Worm (Caenorhabditis elegans) whole organism, late embryonic: Measurements from ENCODE around the gene C07E3.10.

ENCODE experiments used
- C08G9.2 ChIP-seq: sonication (generic microtip); optimal IDR thresholded peaks from 2 replicates; lab custom pipeline; 2016; ENCODE audit warnings: mild to moderate bottlenecking, missing genetic modification characterization, moderate library complexity, missing compliant biosample characterization
- C38D4.7 ChIP-seq: fragments of 200-800 bp; sonication (Bioruptor generic); optimal IDR thresholded peaks from 2 replicates; lab custom pipeline; 2018; ENCODE audit warnings: mild to moderate bottlenecking, missing genetic modification characterization, moderate library complexity, missing compliant biosample characterization
- K02D7.2 ChIP-seq: sonication (generic microtip); optimal IDR thresholded peaks from 2 replicates; lab custom pipeline; 2017; ENCODE audit warnings: mild to moderate bottlenecking, missing genetic modification characterization, missing compliant biosample characterization
- ahr-1 ChIP-seq: sonication (generic microtip); optimal IDR thresholded peaks from 2 replicates; lab custom pipeline; 2016; ENCODE audit warnings: missing genetic modification characterization, missing compliant biosample characterization
- ceh-14 ChIP-seq: sonication (generic microtip); optimal IDR thresholded peaks from 2 replicates; lab custom pipeline; 2016; ENCODE audit warnings: missing genotype, missing genetic modification characterization, missing compliant biosample characterization
- ceh-18 ChIP-seq: sonication (generic microtip); optimal IDR thresholded peaks from 2 replicates; lab custom pipeline; 2016; ENCODE audit warnings: missing genetic modification characterization, missing compliant biosample characterization
- ceh-19 ChIP-seq: fragments of 200-800 bp; sonication (Bioruptor generic); optimal IDR thresholded peaks from 2 replicates; lab custom pipeline; 2018; ENCODE audit warnings: mild to moderate bottlenecking, missing genetic modification characterization, missing compliant biosample characterization
- ceh-2 ChIP-seq: sonication (generic microtip); optimal IDR thresholded peaks from 2 replicates; lab custom pipeline; 2016; ENCODE audit warnings: missing genotype, missing genetic modification characterization, missing compliant biosample characterization
- ceh-24 ChIP-seq: sonication (generic microtip); optimal IDR thresholded peaks from 2 replicates; lab custom pipeline; 2016; ENCODE audit warnings: mild to moderate bottlenecking, missing genetic modification characterization, missing compliant biosample characterization
- ceh-30 ChIP-seq: fragments of 150-350 bp; optimal IDR thresholded peaks from 2 replicates; lab custom pipeline; 2014; ENCODE audit warnings: missing biosample characterization, missing genetic modification characterization
- ceh-31 ChIP-seq: sonication (generic microtip); optimal IDR thresholded peaks from 2 replicates; lab custom pipeline; 2016; ENCODE audit warnings: missing genetic modification characterization, missing compliant biosample characterization
- ceh-34 ChIP-seq: sonication (generic microtip); optimal IDR thresholded peaks from 2 replicates; lab custom pipeline; 2016; ENCODE audit warnings: mild to moderate bottlenecking, missing genetic modification characterization, missing compliant biosample characterization
- ceh-48 ChIP-seq: sonication (generic microtip); optimal IDR thresholded peaks from 2 replicates; lab custom pipeline; 2016; ENCODE audit warnings: missing genetic modification characterization, inconsistent platforms, missing compliant biosample characterization
- ceh-9 ChIP-seq: sonication (generic microtip); optimal IDR thresholded peaks from 2 replicates; lab custom pipeline; 2016; ENCODE audit warnings: mild to moderate bottlenecking, missing genetic modification characterization, inconsistent platforms, missing compliant biosample characterization
- dmd-4 ChIP-seq: sonication (generic microtip); optimal IDR thresholded peaks from 2 replicates; lab custom pipeline; 2016; ENCODE audit warnings: borderline replicate concordance, missing genetic modification characterization, missing compliant biosample characterization
- dve-1 ChIP-seq: sonication (generic microtip); optimal IDR thresholded peaks from 2 replicates; lab custom pipeline; 2017; ENCODE audit warnings: antibody characterized with exemption, mild to moderate bottlenecking, missing genetic modification characterization, missing compliant biosample characterization
- elt-2 ChIP-seq: sonication (generic microtip); optimal IDR thresholded peaks from 2 replicates; lab custom pipeline; 2016; ENCODE audit warnings: missing genetic modification reagents, missing genetic modification characterization, missing compliant biosample characterization
- elt-4 ChIP-seq: sonication (generic microtip); optimal IDR thresholded peaks from 2 replicates; lab custom pipeline; 2016; ENCODE audit warnings: missing genetic modification characterization, missing compliant biosample characterization
- ets-4 ChIP-seq: sonication (generic microtip); optimal IDR thresholded peaks from 2 replicates; lab custom pipeline; 2016; ENCODE audit warnings: missing genetic modification characterization, missing compliant biosample characterization
- fkh-10 ChIP-seq: fragments of 150-350 bp; optimal IDR thresholded peaks from 2 replicates; lab custom pipeline; 2014; ENCODE audit warnings: missing biosample characterization, missing genetic modification reagents, missing genetic modification characterization
- gmeb-2 ChIP-seq: sonication (generic microtip); optimal IDR thresholded peaks from 2 replicates; lab custom pipeline; 2016; ENCODE audit warnings: missing genetic modification characterization, inconsistent platforms, missing compliant biosample characterization
- hlh-13 ChIP-seq: fragments of 200-800 bp; sonication (Bioruptor generic); optimal IDR thresholded peaks from 2 replicates; lab custom pipeline; 2018; ENCODE audit warnings: mild to moderate bottlenecking, missing genetic modification characterization, missing compliant biosample characterization
- hlh-15 ChIP-seq: sonication (generic microtip); optimal IDR thresholded peaks from 2 replicates; lab custom pipeline; 2016; ENCODE audit warnings: missing genetic modification characterization, missing compliant biosample characterization
- hlh-6 ChIP-seq: sonication (generic microtip); optimal IDR thresholded peaks from 2 replicates; lab custom pipeline; 2016; ENCODE audit warnings: missing genotype, missing genetic modification characterization, missing compliant biosample characterization
- hlh-8 ChIP-seq: sonication (generic microtip); optimal IDR thresholded peaks from 2 replicates; lab custom pipeline; 2016; ENCODE audit warnings: missing genotype, missing genetic modification characterization, missing compliant biosample characterization
- lim-6 ChIP-seq: sonication (generic microtip); optimal IDR thresholded peaks from 2 replicates; lab custom pipeline; 2016; ENCODE audit warnings: missing genetic modification characterization, missing compliant biosample characterization
- lin-11 ChIP-seq: fragments of 200-800 bp; sonication (Bioruptor generic); optimal IDR thresholded peaks from 2 replicates; lab custom pipeline; 2018; ENCODE audit warnings: mild to moderate bottlenecking, missing genetic modification characterization, missing compliant biosample characterization
- madf-2 ChIP-seq: sonication (generic microtip); optimal IDR thresholded peaks from 2 replicates; lab custom pipeline; 2017; ENCODE audit warnings: missing genetic modification characterization, missing compliant biosample characterization
- nfya-1 ChIP-seq: sonication (generic microtip); optimal IDR thresholded peaks from 2 replicates; lab custom pipeline; 2017; ENCODE audit warnings: missing genetic modification characterization, mild to moderate bottlenecking, missing compliant biosample characterization, antibody characterized with exemption, moderate library complexity
- npax-4 ChIP-seq: sonication (generic microtip); optimal IDR thresholded peaks from 2 replicates; lab custom pipeline; 2016; ENCODE audit warnings: missing genetic modification characterization, missing compliant biosample characterization
- pat-9 ChIP-seq: fragments of 200-800 bp; sonication (Bioruptor generic); optimal IDR thresholded peaks from 2 replicates; lab custom pipeline; 2018; ENCODE audit warnings: mild to moderate bottlenecking, missing genetic modification characterization, moderate library complexity, missing compliant biosample characterization
- pax-1 ChIP-seq: fragments of 150-350 bp; optimal IDR thresholded peaks from 2 replicates; lab custom pipeline; 2014; ENCODE audit warnings: missing biosample characterization, missing genetic modification characterization
- pha-2 ChIP-seq: sonication (generic microtip); optimal IDR thresholded peaks from 2 replicates; lab custom pipeline; 2017; ENCODE audit warnings: mild to moderate bottlenecking, missing genetic modification characterization, missing compliant biosample characterization
- pha-4 ChIP-seq: fragments of 150-350 bp; optimal IDR thresholded peaks from 2 replicates; lab custom pipeline; 2018; ENCODE audit warnings: missing biosample characterization, missing genetic modification reagents, missing genetic modification characterization
- pqm-1 ChIP-seq: sonication (generic microtip); optimal IDR thresholded peaks from 2 replicates; lab custom pipeline; 2016; ENCODE audit warnings: missing genetic modification characterization, missing compliant biosample characterization
- ref-2 ChIP-seq: sonication (generic microtip); optimal IDR thresholded peaks from 2 replicates; lab custom pipeline; 2016; ENCODE audit warnings: missing genetic modification characterization, missing compliant biosample characterization
- rnt-1 ChIP-seq: sonication (generic microtip); optimal IDR thresholded peaks from 2 replicates; lab custom pipeline; 2016; ENCODE audit warnings: missing genetic modification characterization, missing compliant biosample characterization
- sdc-2 ChIP-seq: sonication (generic microtip); optimal IDR thresholded peaks from 2 replicates; lab custom pipeline; 2016; ENCODE audit warnings: missing genotype, missing genetic modification characterization, missing compliant biosample characterization
- sox-4 ChIP-seq: sonication (generic microtip); optimal IDR thresholded peaks from 2 replicates; lab custom pipeline; 2017; ENCODE audit warnings: mild to moderate bottlenecking, missing genetic modification characterization, inconsistent platforms, missing compliant biosample characterization
- syd-9 ChIP-seq: sonication (generic microtip); optimal IDR thresholded peaks from 2 replicates; lab custom pipeline; 2016; ENCODE audit warnings: mild to moderate bottlenecking, missing genetic modification characterization, moderate library complexity, missing compliant biosample characterization
- tbx-2 ChIP-seq: sonication (generic microtip); optimal IDR thresholded peaks from 2 replicates; lab custom pipeline; 2016; ENCODE audit warnings: missing genetic modification characterization, missing compliant biosample characterization
- unc-3 ChIP-seq, 2 experiments: fragments of 200-800 bp in 1 of 2; sonication (Bioruptor generic) in 1 of 2; sonication (generic microtip) in 1 of 2; conservative IDR thresholded peaks in 1 of 2; optimal IDR thresholded peaks in 1 of 2; 2 replicates each; pipeline versions ENCODE4 v1.3.6 to Lab custom; 2016 to 2022; ENCODE audit warnings: missing compliant biosample characterization in 2 of 2, missing genetic modification characterization in 2 of 2, missing genetic modification reagents in 1 of 2
- unc-42 ChIP-seq: sonication (generic microtip); optimal IDR thresholded peaks from 2 replicates; lab custom pipeline; 2016; ENCODE audit warnings: missing genotype, missing genetic modification characterization, missing compliant biosample characterization
- unc-55 ChIP-seq: sonication (generic microtip); optimal IDR thresholded peaks from 2 replicates; lab custom pipeline; 2017; ENCODE audit warnings: missing biosample characterization, missing genetic modification reagents, missing genetic modification characterization
- unc-86 ChIP-seq: sonication (generic microtip); optimal IDR thresholded peaks from 2 replicates; lab custom pipeline; 2016; ENCODE audit warnings: missing genetic modification characterization, missing compliant biosample characterization

The C07E3.10 gene

ce11 chrII:10346075-10346474 is at the start of gene C07E3.10:
Gene C07E3.10 (plus strand): TSS chrII:10346375.
- TF ChIP-seq hlh-6 (tag; lab: Kevin White, UChicago) (no peak), lim-6 (tag; lab: Kevin White, UChicago) (no peak)

- TF ChIP-seq unc-55 (GFP tag; lab: Kevin White, UChicago) (peak; percentile 33), ceh-9 (no peak), dve-1 (tag; lab: Kevin White, UChicago) (no peak), ahr-1 (tag; lab: Kevin White, UChicago) (no peak)
These were observed 46.0 kb upstream of the C07E3.10 start, which contains the start of gene nep-26 for ce11 chrII:10300082-10300749. Gene nep-26 (minus strand): TSS chrII:10300132.

- TF ChIP-seq madf-2 (tag; lab: Kevin White, UChicago) = no peak
- TF ChIP-seq pha-4 (tag; lab: Kevin White, UChicago) = no peak
- peak; percentile 45 for TF ChIP-seq pat-9 (tag; lab: Kevin White, UChicago)
- peak; percentile 34 for TF ChIP-seq ceh-30 (tag; lab: Kevin White, UChicago)
- peak; percentile 3 for TF ChIP-seq sox-4 (tag; lab: Kevin White, UChicago)
- TF ChIP-seq npax-4 (tag; lab: Kevin White, UChicago) = no peak
- TF ChIP-seq unc-3 (GFP tag; conservative IDR thresholded peaks at IDR 0.05; lab: Robert Waterston, UW) = no peak; the same call in 1 of the 2 replicates
- TF ChIP-seq unc-3 (tag; optimal IDR thresholded peaks at IDR 0.05; lab: Kevin White, UChicago) = no peak
- peak; percentile 38 for TF ChIP-seq C08G9.2 (tag; lab: Kevin White, UChicago)
- no peak for TF ChIP-seq C38D4.7 (GFP tag; lab: Kevin White, UChicago)
- TF ChIP-seq ref-2 (tag; lab: Kevin White, UChicago) = peak; percentile 51
- TF ChIP-seq ceh-48 (tag; lab: Kevin White, UChicago) = peak; percentile 7
- no peak for TF ChIP-seq pqm-1 (tag; lab: Kevin White, UChicago)
- no peak for TF ChIP-seq lin-11 (tag; lab: Kevin White, UChicago)
- TF ChIP-seq ceh-31 (tag; lab: Kevin White, UChicago) = peak; percentile 10
- no peak for TF ChIP-seq unc-86 (tag; lab: Kevin White, UChicago)
- no peak for TF ChIP-seq ceh-9
- TF ChIP-seq fkh-10 (GFP tag; lab: Kevin White, UChicago) = no peak
- no peak for TF ChIP-seq dve-1 (tag; lab: Kevin White, UChicago)
- no peak for TF ChIP-seq hlh-15 (tag; lab: Kevin White, UChicago)
- peak; percentile 45 for TF ChIP-seq ceh-18 (tag; lab: Kevin White, UChicago)
- peak; percentile 76 for TF ChIP-seq nfya-1 (tag; lab: Kevin White, UChicago)
- TF ChIP-seq ceh-24 = peak; percentile 9
- TF ChIP-seq ceh-2 (tag; lab: Kevin White, UChicago) = peak; percentile 4
- peak; percentile 64 for TF ChIP-seq ceh-14 (tag; lab: Kevin White, UChicago)
- peak; percentile 13 for TF ChIP-seq pha-2 (tag; lab: Kevin White, UChicago)
- peak; percentile 13 for TF ChIP-seq ets-4 (tag; lab: Kevin White, UChicago)
- TF ChIP-seq hlh-6 (tag; lab: Kevin White, UChicago) = no peak
- TF ChIP-seq elt-4 = no peak
- no peak for TF ChIP-seq K02D7.2 (tag; lab: Kevin White, UChicago)
- no peak for TF ChIP-seq pax-1 (tag; lab: Kevin White, UChicago)
- TF ChIP-seq ceh-34 (tag; lab: Kevin White, UChicago) = peak; percentile 35
- no peak for TF ChIP-seq hlh-8 (tag; lab: Kevin White, UChicago)
- TF ChIP-seq syd-9 = no peak
- peak; percentile 62 for TF ChIP-seq tbx-2 (tag; lab: Kevin White, UChicago)
- TF ChIP-seq elt-2 (tag; lab: Kevin White, UChicago) = peak; percentile 22
- TF ChIP-seq hlh-13 = no peak
- no peak for TF ChIP-seq sdc-2 (tag; lab: Kevin White, UChicago)
- no peak for TF ChIP-seq rnt-1 (tag; lab: Kevin White, UChicago)
- no peak for TF ChIP-seq dmd-4 (tag; lab: Kevin White, UChicago)
- no peak for TF ChIP-seq gmeb-2
- TF ChIP-seq ceh-19 (GFP tag; lab: Kevin White, UChicago) = no peak
- peak; percentile 83 for TF ChIP-seq unc-42 (tag; lab: Kevin White, UChicago)
These were observed 45.2 kb upstream of the C07E3.10 start, which contains the start of gene mdt-22 for ce11 chrII:10300954-10301353. Gene mdt-22 (plus strand): TSS chrII:10301216.
